Fruit fly (Drosophila melanogaster): ENCODE results near the gene CG42655.

The CG42655 gene

dm6 chr3L:19910054-19910414, 43.5 kb downstream of the CG42655 start, which contains the start of the genes Mi-2 and Prp3 (continued):
- no peak; the same call in 2 of the 3 replicates for TF ChIP-seq z (GFP tag; IDR thresholded peaks at IDR 0.05)
- no peak for TF ChIP-seq wek (GFP tag; optimal IDR thresholded peaks at IDR 0.05)
- no peak for TF ChIP-seq Atf3 (GFP tag; optimal IDR thresholded peaks at IDR 0.05)
- TF ChIP-seq ATbp (GFP tag; optimal IDR thresholded peaks at IDR 0.05) = no peak
- TF ChIP-seq wor (GFP tag; IDR thresholded peaks at IDR 0.05) = no peak
- TF ChIP-seq CG13624 (GFP tag; optimal IDR thresholded peaks at IDR 0.05) = peak; percentile 3
- 0 out of 2 replicates have a peak, but pooled peaks have one; percentile 14 for TF ChIP-seq E2f1 (GFP tag; IDR thresholded peaks at IDR 0.05)
- no peak for TF ChIP-seq CG18262 (tag; optimal IDR thresholded peaks at IDR 0.05)
- TF ChIP-seq CG11093 (GFP tag; IDR thresholded peaks at IDR 0.05) = no peak
- no peak for TF ChIP-seq CG2875 (GFP tag; optimal IDR thresholded peaks at IDR 0.05)
- TF ChIP-seq sens-2 (GFP tag; IDR thresholded peaks at IDR 0.05) = no peak
- peak; percentile 68 for TF ChIP-seq ci (GFP tag; IDR thresholded peaks at IDR 0.05)
- TF ChIP-seq gcm (GFP tag; optimal IDR thresholded peaks at IDR 0.05) = no peak
- TF ChIP-seq phol (tag; optimal IDR thresholded peaks at IDR 0.05) = peak; percentile 99
- TF ChIP-seq sim (GFP tag; IDR thresholded peaks at IDR 0.05) = no peak
- TF ChIP-seq Ets65A (GFP tag) = no peak
- TF ChIP-seq PHDP (tag; optimal IDR thresholded peaks at IDR 0.05) = no peak
- TF ChIP-seq slp2 (GFP tag; optimal IDR thresholded peaks at IDR 0.05) = no peak
- no peak for TF ChIP-seq Hr3 (GFP tag; optimal IDR thresholded peaks at IDR 0.05)
- no peak for TF ChIP-seq CG12744 (GFP tag; optimal IDR thresholded peaks at IDR 0.05)
- no peak for TF ChIP-seq pho (GFP tag; optimal IDR thresholded peaks at IDR 0.05)
- TF ChIP-seq CG8765 (GFP tag; IDR thresholded peaks at IDR 0.05) = no peak
- peak; percentile 51 for TF ChIP-seq CG1603 (tag; optimal IDR thresholded peaks at IDR 0.05)
- TF ChIP-seq Fer3 (tag; optimal IDR thresholded peaks at IDR 0.05) = peak; percentile 24
- TF ChIP-seq salm (tag; optimal IDR thresholded peaks at IDR 0.05) = no peak
- no peak for TF ChIP-seq CG11456 (GFP tag; IDR thresholded peaks at IDR 0.05)
- TF ChIP-seq CG15514 (GFP tag; optimal IDR thresholded peaks at IDR 0.05) = peak; percentile 72
- peak; percentile 64 for TF ChIP-seq Sin3A (optimal IDR thresholded peaks at IDR 0.05)
- 0 out of 2 replicates have a peak, but pooled peaks have one; percentile 63 for TF ChIP-seq chm (GFP tag; IDR thresholded peaks at IDR 0.05)
- TF ChIP-seq cad (GFP tag; optimal IDR thresholded peaks at IDR 0.05) = no peak
- no peak for TF ChIP-seq emc (GFP tag; optimal IDR thresholded peaks at IDR 0.05)
- no peak for TF ChIP-seq hkb (optimal IDR thresholded peaks at IDR 0.05)
- TF ChIP-seq hkb (GFP tag; IDR thresholded peaks at IDR 0.05) = 0 out of 2 replicates have a peak, but pooled peaks have one; percentile 22
- peak; percentile 36 for TF ChIP-seq CG2712 (tag; optimal IDR thresholded peaks at IDR 0.05)
- TF ChIP-seq lov (optimal IDR thresholded peaks at IDR 0.05) = no peak
- no peak for TF ChIP-seq lov (GFP tag; IDR thresholded peaks at IDR 0.05)
- TF ChIP-seq CG1602 (GFP tag; optimal IDR thresholded peaks at IDR 0.05) = no peak
- TF ChIP-seq pum (GFP tag; optimal IDR thresholded peaks at IDR 0.05) = no peak
- peak in 1 of 2 experiments; percentile 80 for TF ChIP-seq Trl (optimal IDR thresholded peaks at IDR 0.05)
- peak; percentile 74 for TF ChIP-seq Trl (GFP tag; optimal IDR thresholded peaks at IDR 0.05)
- TF ChIP-seq CG10366 (GFP tag; IDR thresholded peaks at IDR 0.05) = no peak
- TF ChIP-seq Atf-2 (GFP tag; optimal IDR thresholded peaks at IDR 0.05) = no peak
- TF ChIP-seq klu (GFP tag; IDR thresholded peaks at IDR 0.05) = no peak
- TF ChIP-seq yki (optimal IDR thresholded peaks at IDR 0.05) = no peak
- no peak for TF ChIP-seq Neu2 (GFP tag; optimal IDR thresholded peaks at IDR 0.05; ENCODE audit: borderline replicate concordance)
- no peak for TF ChIP-seq CG4707 (GFP tag; optimal IDR thresholded peaks at IDR 0.05)
- no peak for TF ChIP-seq CG3838 (GFP tag; optimal IDR thresholded peaks at IDR 0.05)
- TF ChIP-seq CG16863 (GFP tag; optimal IDR thresholded peaks at IDR 0.05) = no peak
- no peak for TF ChIP-seq Sox102F (GFP tag; optimal IDR thresholded peaks at IDR 0.05)
- TF ChIP-seq pb (GFP tag; optimal IDR thresholded peaks at IDR 0.05) = no peak
- no peak for TF ChIP-seq CG8944 (GFP tag; optimal IDR thresholded peaks at IDR 0.05)
- no peak for TF ChIP-seq danr (GFP tag; IDR thresholded peaks at IDR 0.05)
- no peak for TF ChIP-seq CkIIα-i1 (GFP tag; IDR thresholded peaks at IDR 0.05)
- TF ChIP-seq CG14441 (GFP tag; IDR thresholded peaks at IDR 0.05) = no peak
- peak; percentile 19; the same call in 1 of the 3 replicates for TF ChIP-seq knrl (GFP tag; IDR thresholded peaks at IDR 0.05; ENCODE audit: partially characterized antibody)
